Worm (Caenorhabditis elegans) whole organism, young adult: ENCODE measurements around the gene C46F11.4.
A peak's percentile ranks its signal among the peaks of the same experiment; 100 is the strongest.

Experiments used
- B0336.3 ChIP-seq: fragments of 200-800 bp; sonication (Bioruptor generic); IDR thresholded peaks from 2 replicates; pipeline ENCODE4 v1.3.6; 2022; ENCODE audit warnings: missing genetic modification characterization, missing compliant biosample characterization
- D2030.7 ChIP-seq: fragments of 200-800 bp; sonication (Bioruptor generic); IDR thresholded peaks from 2 replicates; pipeline ENCODE4 v1.3.6; 2022; ENCODE audit warnings: missing genetic modification reagents, missing genetic modification characterization, missing compliant biosample characterization
- F10E7.11 ChIP-seq: sonication (generic microtip); optimal IDR thresholded peaks from 2 replicates; lab custom pipeline; 2017; ENCODE audit warnings: mild to moderate bottlenecking, missing genetic modification characterization, moderate library complexity, missing compliant biosample characterization
- F23B12.7 ChIP-seq: sonication (generic microtip); optimal IDR thresholded peaks from 2 replicates; lab custom pipeline; 2017; ENCODE audit warnings: missing genetic modification characterization, mild to moderate bottlenecking, missing compliant biosample characterization, antibody characterized with exemption, moderate library complexity; ENCODE audit not compliant: insufficient read depth
- F33H1.4 ChIP-seq: fragments of 200-800 bp; sonication (Bioruptor generic); IDR thresholded peaks from 2 replicates; pipeline ENCODE4 v1.3.6; 2022; ENCODE audit warnings: missing genetic modification reagents, missing genetic modification characterization, missing compliant biosample characterization
- F37B4.10 ChIP-seq: fragments of 200-800 bp; sonication (Bioruptor generic); IDR thresholded peaks from 2 replicates; pipeline ENCODE4 v1.3.6; 2022; ENCODE audit warnings: missing genetic modification characterization, missing compliant biosample characterization
- F39B2.1 ChIP-seq: fragments of 200-800 bp; sonication (Bioruptor generic); IDR thresholded peaks from 2 replicates; pipeline ENCODE4 v1.3.6; 2022; ENCODE audit warnings: missing genetic modification reagents, missing genetic modification characterization, missing compliant biosample characterization
- F49E8.2 ChIP-seq: sonication (generic microtip); optimal IDR thresholded peaks from 3 replicates; lab custom pipeline; 2017; ENCODE audit warnings: missing genetic modification characterization, mild to moderate bottlenecking, missing compliant biosample characterization, antibody characterized with exemption, moderate library complexity; ENCODE audit not compliant: insufficient read depth
- F55B11.4 ChIP-seq: sonication (generic microtip); optimal IDR thresholded peaks from 2 replicates; lab custom pipeline; 2016; ENCODE audit warnings: missing compliant biosample characterization, missing genetic modification characterization, borderline replicate concordance; ENCODE audit not compliant: insufficient read depth
- F57C9.4 ChIP-seq: sonication (generic microtip); optimal IDR thresholded peaks from 2 replicates; lab custom pipeline; 2017; ENCODE audit warnings: mild to moderate bottlenecking, missing genetic modification characterization, missing compliant biosample characterization
- T26A5.8 ChIP-seq: sonication (generic microtip); optimal IDR thresholded peaks from 2 replicates; lab custom pipeline; 2016; ENCODE audit warnings: missing genetic modification characterization, missing compliant biosample characterization
- Y56A3A.18 ChIP-seq: fragments of 200-800 bp; sonication (Bioruptor generic); IDR thresholded peaks from 2 replicates; pipeline ENCODE4 v1.3.6; 2022; ENCODE audit warnings: missing genetic modification reagents, missing genetic modification characterization, missing compliant biosample characterization
- Y79H2A.3 ChIP-seq: fragments of 200-800 bp; sonication (Bioruptor generic); conservative IDR thresholded peaks from 2 replicates; pipeline ENCODE4 v1.3.6; 2022; ENCODE audit warnings: missing genetic modification reagents, missing genetic modification characterization, missing compliant biosample characterization
- ZK185.1 ChIP-seq: sonication (generic microtip); optimal IDR thresholded peaks from 2 replicates; lab custom pipeline; 2016; ENCODE audit warnings: mild to moderate bottlenecking, missing genetic modification characterization, missing compliant biosample characterization; ENCODE audit not compliant: poor library complexity, severe bottlenecking
- ama-1 ChIP-seq, 3 experiments: fragments of 150-350 bp in 1 of 3; sonication (generic microtip) in 2 of 3; optimal IDR thresholded peaks; 2 replicates each; lab custom pipeline; 2014 to 2018; ENCODE audit warnings: missing biosample characterization in 2 of 3, missing genetic modification characterization in 2 of 3, missing genetic modification reagents in 2 of 3
- attf-3 ChIP-seq: fragments of 200-800 bp; sonication (Bioruptor generic); conservative IDR thresholded peaks from 2 replicates; pipeline ENCODE4 v1.3.6; 2022; ENCODE audit warnings: missing genetic modification reagents, missing genetic modification characterization, missing compliant biosample characterization
- attf-6 ChIP-seq: fragments of 200-800 bp; sonication (Bioruptor generic); IDR thresholded peaks from 2 replicates; pipeline ENCODE4 v1.3.6; 2022; ENCODE audit warnings: missing genetic modification reagents, missing genetic modification characterization, missing compliant biosample characterization
- ccch-3 ChIP-seq: fragments of 200-800 bp; sonication (Bioruptor generic); optimal IDR thresholded peaks from 2 replicates; lab custom pipeline; 2018; ENCODE audit warnings: mild to moderate bottlenecking, missing genetic modification characterization, missing compliant biosample characterization
- ceh-91 ChIP-seq: fragments of 200-800 bp; sonication (Bioruptor generic); IDR thresholded peaks from 2 replicates; pipeline ENCODE4 v1.3.6; 2022; ENCODE audit warnings: missing genetic modification reagents, missing genetic modification characterization, missing compliant biosample characterization
- die-1 ChIP-seq: sonication (generic microtip); optimal IDR thresholded peaks from 2 replicates; lab custom pipeline; 2016; ENCODE audit warnings: missing genotype, mild to moderate bottlenecking, missing genetic modification characterization, missing compliant biosample characterization
- dpff-1 ChIP-seq: sonication (generic microtip); optimal IDR thresholded peaks from 2 replicates; lab custom pipeline; 2017; ENCODE audit warnings: mild to moderate bottlenecking, missing genetic modification characterization, missing compliant biosample characterization
- ekl-4 ChIP-seq: fragments of 200-800 bp; sonication (Bioruptor generic); IDR thresholded peaks from 2 replicates; pipeline ENCODE4 v1.3.6; 2022; ENCODE audit warnings: missing genetic modification reagents, missing genetic modification characterization, missing compliant biosample characterization
- him-1 ChIP-seq: sonication (generic microtip); optimal IDR thresholded peaks from 2 replicates; lab custom pipeline; 2016; ENCODE audit warnings: missing genotype, missing genetic modification reagents, missing genetic modification characterization, missing compliant biosample characterization
- let-526 ChIP-seq: fragments of 200-800 bp; sonication (Bioruptor generic); IDR thresholded peaks from 2 replicates; pipeline ENCODE4 v1.3.6; 2022; ENCODE audit warnings: missing genetic modification reagents, missing genetic modification characterization, missing compliant biosample characterization
- lin-26 ChIP-seq: fragments of 200-800 bp; sonication (Bioruptor generic); IDR thresholded peaks from 2 replicates; pipeline ENCODE4 v1.3.6; 2022; ENCODE audit warnings: missing genetic modification reagents, missing genetic modification characterization, missing compliant biosample characterization
- lin-35 ChIP-seq, 3 experiments: fragments of 150-350 bp in 2 of 3; sonication (generic microtip) in 1 of 3; optimal IDR thresholded peaks; 2 replicates each; lab custom pipeline; 2014 to 2018; ENCODE audit warnings: missing biosample characterization in 3 of 3, missing genetic modification characterization in 3 of 3, missing genetic modification reagents in 3 of 3
- lir-1 ChIP-seq: fragments of 200-800 bp; sonication (Bioruptor generic); conservative IDR thresholded peaks from 2 replicates; pipeline ENCODE4 v1.3.6; 2022; ENCODE audit warnings: missing genetic modification reagents, missing genetic modification characterization, missing compliant biosample characterization
- lsy-27 ChIP-seq: sonication (generic microtip); optimal IDR thresholded peaks from 2 replicates; lab custom pipeline; 2017; ENCODE audit warnings: missing genetic modification characterization, mild to moderate bottlenecking, missing compliant biosample characterization, antibody characterized with exemption, missing genotype, borderline replicate concordance; ENCODE audit not compliant: insufficient read depth
- madf-8 ChIP-seq: fragments of 200-800 bp; sonication (Bioruptor generic); conservative IDR thresholded peaks from 2 replicates; pipeline ENCODE4 v1.3.6; 2022; ENCODE audit warnings: missing genetic modification reagents, missing genetic modification characterization, missing compliant biosample characterization
- mel-28 ChIP-seq: sonication (generic microtip); optimal IDR thresholded peaks from 2 replicates; lab custom pipeline; 2016; ENCODE audit warnings: borderline replicate concordance, mild to moderate bottlenecking, missing genetic modification characterization, missing compliant biosample characterization
- mes-4 ChIP-seq: sonication (generic microtip); optimal IDR thresholded peaks from 2 replicates; lab custom pipeline; 2016; ENCODE audit warnings: missing genotype, missing genetic modification characterization, missing compliant biosample characterization
- nfya-1 ChIP-seq: sonication (generic microtip); optimal IDR thresholded peaks from 2 replicates; lab custom pipeline; 2017; ENCODE audit warnings: antibody characterized with exemption, missing compliant biosample characterization, missing genetic modification characterization, borderline replicate concordance; ENCODE audit not compliant: insufficient read depth
- nhr-120 ChIP-seq: fragments of 200-800 bp; sonication (Bioruptor generic); IDR thresholded peaks from 2 replicates; pipeline ENCODE4 v1.3.6; 2022; ENCODE audit warnings: missing genetic modification characterization, missing compliant biosample characterization
- nhr-27 ChIP-seq: fragments of 200-800 bp; sonication (Bioruptor generic); optimal IDR thresholded peaks from 2 replicates; lab custom pipeline; 2018; ENCODE audit warnings: mild to moderate bottlenecking, missing genetic modification characterization, moderate library complexity, missing compliant biosample characterization
- nhr-90 ChIP-seq: sonication (generic microtip); optimal IDR thresholded peaks from 2 replicates; lab custom pipeline; 2016; ENCODE audit warnings: missing genotype, mild to moderate bottlenecking, missing genetic modification characterization, missing compliant biosample characterization
- rpc-1 ChIP-seq, 2 experiments: fragments of 150-350 bp in 1 of 2; sonication (generic microtip) in 1 of 2; optimal IDR thresholded peaks; 2 replicates each; lab custom pipeline; 2014 to 2018; ENCODE audit warnings: missing biosample characterization in 1 of 2, missing genetic modification characterization in 1 of 2, missing genetic modification reagents in 1 of 2, missing genotype in 1 of 2
- snpc-3.4 ChIP-seq: sonication (generic microtip); optimal IDR thresholded peaks from 2 replicates; lab custom pipeline; 2017; ENCODE audit warnings: missing genetic modification characterization, mild to moderate bottlenecking, missing compliant biosample characterization, antibody characterized with exemption, moderate library complexity, missing genotype, missing genetic modification reagents
- snpc-4 ChIP-seq, 5 experiments: fragments of 150-350 bp in 1 of 5; sonication (generic microtip) in 4 of 5; optimal IDR thresholded peaks; 2 replicates each; lab custom pipeline; 2014 to 2018; ENCODE audit warnings: missing genetic modification characterization in 5 of 5, missing biosample characterization in 3 of 5, antibody characterized with exemption in 2 of 5, mild to moderate bottlenecking in 2 of 5, missing compliant biosample characterization in 2 of 5, missing genotype in 2 of 5, moderate library complexity in 2 of 5, missing genetic modification reagents in 1 of 5
- unc-130 ChIP-seq: sonication (generic microtip); optimal IDR thresholded peaks from 2 replicates; lab custom pipeline; 2016; ENCODE audit warnings: missing genetic modification reagents, missing genetic modification characterization, missing compliant biosample characterization
- unc-62 ChIP-seq: fragments of 150-350 bp; optimal IDR thresholded peaks from 2 replicates; lab custom pipeline; 2014; ENCODE audit warnings: missing biosample characterization, missing genetic modification reagents, missing genetic modification characterization
- ztf-18 ChIP-seq: sonication (generic microtip); optimal IDR thresholded peaks from 2 replicates; lab custom pipeline; 2016; ENCODE audit warnings: missing genotype, mild to moderate bottlenecking, missing genetic modification characterization, missing compliant biosample characterization
- ztf-22 ChIP-seq: fragments of 200-800 bp; sonication (Bioruptor generic); optimal IDR thresholded peaks from 2 replicates; lab custom pipeline; 2018; ENCODE audit warnings: mild to moderate bottlenecking, missing genetic modification characterization, moderate library complexity, missing compliant biosample characterization
- ztf-26 ChIP-seq: sonication (generic microtip); optimal IDR thresholded peaks from 2 replicates; lab custom pipeline; 2017; ENCODE audit warnings: missing genetic modification characterization, missing compliant biosample characterization
- ztf-28 ChIP-seq: fragments of 200-800 bp; sonication (Bioruptor generic); IDR thresholded peaks from 2 replicates; pipeline ENCODE4 v1.3.6; 2022; ENCODE audit warnings: missing genetic modification reagents, missing genetic modification characterization, missing compliant biosample characterization

C46F11.4 gene

DNA sequence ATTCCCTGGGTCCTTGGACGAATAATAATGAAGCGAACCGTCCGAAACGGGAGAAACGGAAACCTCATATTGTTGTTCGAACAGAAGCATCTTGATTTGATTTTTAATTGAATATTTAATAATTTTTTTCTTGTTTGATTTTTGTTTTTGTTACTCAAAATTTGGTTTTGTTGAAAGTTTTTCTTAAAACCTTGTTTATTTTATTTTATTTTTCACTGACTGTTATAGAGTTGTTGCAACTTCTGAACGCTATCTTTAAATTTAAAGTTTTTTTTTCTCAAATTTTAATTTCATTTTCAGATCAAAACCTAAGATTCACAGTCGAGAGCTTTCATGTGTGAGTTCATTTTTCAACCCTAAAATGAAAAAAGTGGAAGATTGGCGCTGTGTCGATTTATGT, 44.9 kb upstream of the C46F11.4 start, which contains the start of gene alkb-8:
alkb-8 (plus strand) TSS at position 301 of the 400 bp plus-strand sequence.
- TF ChIP-seq D2030.7 (GFP tag; lab: Robert Waterston, UW) (0 out of 2 replicates have a peak, but pooled peaks have one; percentile 13), nfya-1 (tag; lab: Kevin White, UChicago) (no peak), unc-62 (GFP tag; lab: Kevin White, UChicago) (no peak), ztf-26 (no peak), lin-26 (no peak), mel-28 (tag; lab: Kevin White, UChicago) (no peak)

DNA sequence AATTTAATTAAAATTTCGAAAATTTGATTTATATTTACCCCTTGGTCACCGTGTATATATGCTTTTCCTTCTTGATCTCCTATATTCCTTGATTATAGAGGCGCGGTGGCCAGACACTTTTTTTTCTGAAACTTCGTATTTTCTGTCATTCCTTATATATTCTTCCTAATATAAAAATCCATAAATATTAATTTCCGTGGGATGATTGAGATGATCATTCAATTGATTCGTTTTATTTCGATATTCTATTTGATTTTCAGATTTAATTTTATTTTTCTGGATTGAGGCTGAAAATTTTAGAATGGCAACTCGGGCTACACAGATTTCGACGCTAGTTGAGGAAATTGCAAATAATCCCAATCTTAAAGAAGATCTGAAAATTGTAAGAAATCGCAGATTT, 42.5 kb upstream of the C46F11.4 start, which contains the start of gene dph-1:
dph-1 (plus strand) TSS at position 301 of the 400 bp plus-strand sequence.
- TF ChIP-seq F23B12.7 (tag; lab: Kevin White, UChicago) (no peak), nhr-120 (GFP tag; lab: Robert Waterston, UW) (no peak), lin-35 (GFP tag; optimal IDR thresholded peaks at IDR 0.05; lab: Kevin White, UChicago) (no peak), ccch-3 (no peak), rpc-1 (optimal IDR thresholded peaks at IDR 0.05; lab: Kevin White, UChicago) (no peak), rpc-1 (tag; optimal IDR thresholded peaks at IDR 0.05; lab: Kevin White, UChicago) (no peak), unc-130 (GFP tag; lab: Kevin White, UChicago) (no peak), lin-26 (no peak), die-1 (tag; lab: Kevin White, UChicago) (no peak), F33H1.4 (GFP tag; lab: Robert Waterston, UW) (no peak), let-526 (GFP tag; lab: Robert Waterston, UW) (no peak), ZK185.1 (tag; lab: Kevin White, UChicago) (no peak), ztf-18 (no peak), F10E7.11 (tag; lab: Kevin White, UChicago) (no peak), ztf-28 (GFP tag; lab: Robert Waterston, UW) (no peak), dpff-1 (tag; lab: Kevin White, UChicago) (no peak), F55B11.4 (tag; lab: Kevin White, UChicago) (no peak), F49E8.2 (tag; lab: Kevin White, UChicago) (no peak), nhr-90 (tag; lab: Kevin White, UChicago) (no peak), him-1 (no peak), ekl-4 (GFP tag; lab: Robert Waterston, UW) (no peak)

DNA sequence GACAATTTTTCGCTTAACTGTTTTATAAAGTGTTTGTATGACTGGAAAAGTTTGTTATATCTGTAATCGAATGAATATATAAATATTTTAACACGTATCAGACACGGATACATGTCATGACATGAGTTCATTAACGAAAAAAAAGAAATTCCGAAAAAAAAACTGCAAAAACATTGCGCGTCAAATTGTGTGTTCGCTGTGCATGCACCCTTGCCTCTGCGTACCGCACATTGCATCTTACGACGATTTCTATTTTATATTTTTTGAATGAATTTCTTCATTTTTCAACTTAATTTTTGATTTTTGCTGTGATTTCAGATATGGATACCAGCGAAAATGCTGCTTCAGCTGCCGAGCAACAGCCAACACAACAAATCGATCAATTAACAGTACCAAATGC, 40.9 kb upstream of the C46F11.4 start, which contains the start of gene wdr-5.1:
wdr-5.1 (plus strand) TSS at position 319 of the 400 bp plus-strand sequence.
- TF ChIP-seq attf-3 (GFP tag; lab: Robert Waterston, UW), result no peak
- TF ChIP-seq ztf-22 (GFP tag; lab: Kevin White, UChicago), result no peak
- no peak for TF ChIP-seq ztf-28 (GFP tag; lab: Robert Waterston, UW)
- TF ChIP-seq ceh-91, result no peak
- no peak for TF ChIP-seq F39B2.1 (GFP tag; lab: Robert Waterston, UW)
- no peak for TF ChIP-seq B0336.3 (GFP tag; lab: Robert Waterston, UW)
- TF ChIP-seq Y56A3A.18 (GFP tag; lab: Robert Waterston, UW), result no peak
- TF ChIP-seq mes-4 (tag; lab: Kevin White, UChicago), result no peak
- no peak for TF ChIP-seq F37B4.10
- TF ChIP-seq Y79H2A.3, result no peak
- TF ChIP-seq F33H1.4 (GFP tag; lab: Robert Waterston, UW), result peak; percentile 15; the same call in 1 of the 2 replicates
- no peak for TF ChIP-seq lir-1 (GFP tag; lab: Robert Waterston, UW)
- peak; percentile 26 for TF ChIP-seq snpc-3.4 (tag; lab: Kevin White, UChicago)
- TF ChIP-seq F57C9.4, result no peak
- TF ChIP-seq lsy-27 (tag; lab: Kevin White, UChicago), result no peak
- TF ChIP-seq madf-8 (GFP tag; lab: Robert Waterston, UW), result no peak
- no peak for TF ChIP-seq nhr-27 (tag; lab: Kevin White, UChicago)
- TF ChIP-seq snpc-4 (GFP tag; optimal IDR thresholded peaks at IDR 0.05; lab: Kevin White, UChicago), result no peak
- no peak for TF ChIP-seq snpc-4 (tag; optimal IDR thresholded peaks at IDR 0.05; lab: Kevin White, UChicago)
- TF ChIP-seq F10E7.11 (tag; lab: Kevin White, UChicago), result no peak
- no peak for TF ChIP-seq T26A5.8 (tag; lab: Kevin White, UChicago)
- no peak for TF ChIP-seq attf-6 (GFP tag; lab: Robert Waterston, UW)
- peak; percentile 45 for TF ChIP-seq ama-1 (optimal IDR thresholded peaks at IDR 0.05; lab: Kevin White, UChicago)
- no peak for TF ChIP-seq ama-1 (GFP tag; optimal IDR thresholded peaks at IDR 0.05; lab: Kevin White, UChicago)
